Fruit fly (Drosophila melanogaster) whole organism, prepupa: Measurements from ENCODE around the gene plh.

ENCODE experiments used
- Blimp-1 ChIP-seq: fragments of 200-800 bp; sonication (Bioruptor generic); optimal IDR thresholded peaks from 3 replicates; lab custom pipeline; 2017; ENCODE audit warnings: missing biosample characterization, missing genetic modification characterization, mild to moderate bottlenecking, moderate library complexity, missing genetic modification reagents
- CG10631 ChIP-seq: fragments of 200-800 bp; sonication (Bioruptor generic); optimal IDR thresholded peaks from 2 replicates; lab custom pipeline; 2016; ENCODE audit warnings: missing biosample characterization, missing genetic modification characterization
- CG10669 ChIP-seq: fragments of 200-800 bp; sonication (Bioruptor generic); optimal IDR thresholded peaks from 3 replicates; lab custom pipeline; 2018; ENCODE audit warnings: missing biosample characterization, mild to moderate bottlenecking, missing genetic modification characterization, moderate library complexity
- CG11762 ChIP-seq: fragments of 200-800 bp; sonication (Bioruptor generic); optimal IDR thresholded peaks from 3 replicates; lab custom pipeline; 2016; ENCODE audit warnings: missing biosample characterization, missing genetic modification characterization; ENCODE audit not compliant: insufficient read depth
- CG11902 ChIP-seq: fragments of 200-800 bp; sonication (Bioruptor generic); optimal IDR thresholded peaks from 3 replicates; lab custom pipeline; 2016; ENCODE audit warnings: missing biosample characterization, missing genetic modification characterization
- CG1621 ChIP-seq: fragments of 200-800 bp; sonication (Bioruptor generic); optimal IDR thresholded peaks from 3 replicates; lab custom pipeline; 2018; ENCODE audit warnings: missing biosample characterization, mild to moderate bottlenecking, missing genetic modification characterization
- CG16779 ChIP-seq: fragments of 200-800 bp; sonication (Bioruptor generic); optimal IDR thresholded peaks from 3 replicates; lab custom pipeline; 2017; ENCODE audit warnings: missing biosample characterization, mild to moderate bottlenecking, missing genetic modification characterization
- CG3032 ChIP-seq: fragments of 200-800 bp; optimal IDR thresholded peaks from 2 replicates; lab custom pipeline; 2019; ENCODE audit warnings: missing biosample characterization, mild to moderate bottlenecking, missing genetic modification characterization, moderate library complexity
- CG31627 ChIP-seq: fragments of 200-800 bp; sonication (Bioruptor generic); optimal IDR thresholded peaks from 3 replicates; lab custom pipeline; 2016; ENCODE audit warnings: missing biosample characterization, missing genetic modification characterization
- CG32006 ChIP-seq: fragments of 200-800 bp; sonication (Bioruptor generic); optimal IDR thresholded peaks from 3 replicates; lab custom pipeline; 2017; ENCODE audit warnings: missing biosample characterization, mild to moderate bottlenecking, missing genetic modification characterization
- CG34406 ChIP-seq: fragments of 200-800 bp; sonication (Bioruptor generic); optimal IDR thresholded peaks from 3 replicates; lab custom pipeline; 2016; ENCODE audit warnings: missing biosample characterization, missing genetic modification characterization
- CG3919 ChIP-seq: fragments of 200-800 bp; sonication (Bioruptor generic); optimal IDR thresholded peaks from 3 replicates; lab custom pipeline; 2016; ENCODE audit warnings: missing biosample characterization, missing genetic modification characterization
- CG6276 ChIP-seq: fragments of 200-800 bp; sonication (Bioruptor generic); optimal IDR thresholded peaks from 2 replicates; lab custom pipeline; 2017; ENCODE audit warnings: missing biosample characterization, mild to moderate bottlenecking, missing genetic modification characterization
- CG6792 ChIP-seq: fragments of 200-800 bp; sonication (Bioruptor generic); optimal IDR thresholded peaks from 3 replicates; lab custom pipeline; 2016; ENCODE audit warnings: missing biosample characterization, missing genetic modification characterization
- CG6808 ChIP-seq: fragments of 200-800 bp; sonication (Bioruptor generic); optimal IDR thresholded peaks from 3 replicates; lab custom pipeline; 2017; ENCODE audit warnings: missing biosample characterization, missing genetic modification characterization, mild to moderate bottlenecking, moderate library complexity, missing genetic modification reagents
- CG6854 ChIP-seq: fragments of 200-800 bp; sonication (Bioruptor generic); optimal IDR thresholded peaks from 2 replicates; lab custom pipeline; 2017; ENCODE audit warnings: missing biosample characterization, mild to moderate bottlenecking, missing genetic modification characterization
- CG7368 ChIP-seq: fragments of 200-800 bp; sonication (Bioruptor generic); optimal IDR thresholded peaks from 3 replicates; lab custom pipeline; 2016; ENCODE audit warnings: missing biosample characterization, missing genetic modification characterization
- CG8319 ChIP-seq: fragments of 200-800 bp; sonication (Bioruptor generic); optimal IDR thresholded peaks from 3 replicates; lab custom pipeline; 2016; ENCODE audit warnings: missing biosample characterization, missing genetic modification characterization
- CG9139 ChIP-seq: fragments of 200-800 bp; sonication (Bioruptor generic); optimal IDR thresholded peaks from 3 replicates; lab custom pipeline; 2017; ENCODE audit warnings: missing biosample characterization, mild to moderate bottlenecking, missing genetic modification characterization
- Eip75B ChIP-seq: fragments of 200-800 bp; sonication (Bioruptor generic); optimal IDR thresholded peaks from 3 replicates; lab custom pipeline; 2016; ENCODE audit warnings: missing biosample characterization, missing genetic modification characterization
- Eip78C ChIP-seq: fragments of 200-800 bp; sonication (Bioruptor generic); peaks from one replicate; lab custom pipeline; 2016; ENCODE audit warnings: missing biosample characterization, missing genetic modification characterization
- Eip93F ChIP-seq: fragments of 200-800 bp; sonication (Bioruptor generic); optimal IDR thresholded peaks from 2 replicates; lab custom pipeline; 2016; ENCODE audit warnings: missing biosample characterization, mild to moderate bottlenecking, missing genetic modification characterization
- Ets21C ChIP-seq: fragments of 200-800 bp; sonication (Bioruptor generic); optimal IDR thresholded peaks from 3 replicates; lab custom pipeline; 2016; ENCODE audit warnings: missing biosample characterization, missing genetic modification characterization
- Ets96B ChIP-seq: fragments of 200-800 bp; optimal IDR thresholded peaks from 2 replicates; lab custom pipeline; 2019; ENCODE audit warnings: missing biosample characterization, mild to moderate bottlenecking, missing genetic modification characterization, moderate library complexity
- Gug ChIP-seq: fragments of 200-800 bp; sonication (Bioruptor generic); IDR thresholded peaks from 2 replicates; pipeline ENCODE4 v1.3.6; 2022; ENCODE audit warnings: missing biosample characterization, missing genetic modification characterization
- Hr39 ChIP-seq: fragments of 200-800 bp; sonication (Bioruptor generic); optimal IDR thresholded peaks from 2 replicates; lab custom pipeline; 2016; ENCODE audit warnings: missing biosample characterization, missing genetic modification characterization
- Met ChIP-seq: fragments of 200-800 bp; sonication (Bioruptor generic); optimal IDR thresholded peaks from 3 replicates; lab custom pipeline; 2016; ENCODE audit warnings: missing biosample characterization, missing genetic modification characterization
- OdsH ChIP-seq: fragments of 200-800 bp; sonication (Bioruptor generic); optimal IDR thresholded peaks from 3 replicates; lab custom pipeline; 2016; ENCODE audit warnings: missing biosample characterization, missing genetic modification characterization
- Smox ChIP-seq: fragments of 200-800 bp; sonication (Bioruptor generic); optimal IDR thresholded peaks from 3 replicates; lab custom pipeline; 2016; ENCODE audit warnings: missing biosample characterization, missing genetic modification characterization
- Sox102F ChIP-seq: fragments of 200-800 bp; sonication (Bioruptor generic); optimal IDR thresholded peaks from 2 replicates; lab custom pipeline; 2016; ENCODE audit warnings: missing biosample characterization, mild to moderate bottlenecking, missing genetic modification characterization
- Sox14 ChIP-seq: fragments of 200-800 bp; sonication (Bioruptor generic); optimal IDR thresholded peaks from 3 replicates; lab custom pipeline; 2016; ENCODE audit warnings: missing biosample characterization, missing genetic modification characterization
- Sox15 ChIP-seq: fragments of 200-800 bp; sonication (Bioruptor generic); optimal IDR thresholded peaks from 3 replicates; lab custom pipeline; 2016; ENCODE audit warnings: missing biosample characterization, missing genetic modification characterization
- achi ChIP-seq: fragments of 200-800 bp; sonication (Bioruptor generic); optimal IDR thresholded peaks from 3 replicates; lab custom pipeline; 2016; ENCODE audit warnings: missing biosample characterization, missing genetic modification characterization
- acj6 ChIP-seq: fragments of 200-800 bp; sonication (Bioruptor generic); optimal IDR thresholded peaks from 3 replicates; lab custom pipeline; 2016; ENCODE audit warnings: missing biosample characterization, missing genetic modification characterization
- cyc ChIP-seq: fragments of 200-800 bp; sonication (Bioruptor generic); optimal IDR thresholded peaks from 3 replicates; lab custom pipeline; 2016; ENCODE audit warnings: missing biosample characterization, missing genetic modification characterization
- dac ChIP-seq: fragments of 200-800 bp; sonication (Bioruptor generic); optimal IDR thresholded peaks from 2 replicates; lab custom pipeline; 2017; ENCODE audit warnings: missing biosample characterization, mild to moderate bottlenecking, missing genetic modification characterization
- dsx ChIP-seq: fragments of 200-800 bp; optimal IDR thresholded peaks from 3 replicates; lab custom pipeline; 2019; ENCODE audit warnings: missing biosample characterization, mild to moderate bottlenecking, missing genetic modification characterization, moderate library complexity; ENCODE audit not compliant: poor library complexity, severe bottlenecking
- eg ChIP-seq: fragments of 200-800 bp; sonication (Bioruptor generic); IDR thresholded peaks from 3 replicates; pipeline ENCODE4 v1.3.6; 2022; ENCODE audit warnings: missing biosample characterization, missing genetic modification characterization
- esn ChIP-seq: fragments of 200-800 bp; sonication (Bioruptor generic); optimal IDR thresholded peaks from 2 replicates; lab custom pipeline; 2016; ENCODE audit warnings: missing biosample characterization, mild to moderate bottlenecking, missing genetic modification characterization, moderate library complexity
- fd59A ChIP-seq: fragments of 200-800 bp; sonication (Bioruptor generic); optimal IDR thresholded peaks from 2 replicates; lab custom pipeline; 2017; ENCODE audit warnings: missing biosample characterization, mild to moderate bottlenecking, missing genetic modification characterization, missing genetic modification reagents
- fd85E ChIP-seq: fragments of 200-800 bp; sonication (Bioruptor generic); optimal IDR thresholded peaks from 3 replicates; lab custom pipeline; 2016; ENCODE audit warnings: missing biosample characterization, missing genetic modification characterization
- fkh ChIP-seq: fragments of 200-800 bp; sonication (Bioruptor generic); optimal IDR thresholded peaks from 3 replicates; lab custom pipeline; 2017; ENCODE audit warnings: missing biosample characterization, mild to moderate bottlenecking, missing genetic modification characterization, moderate library complexity
- net ChIP-seq: fragments of 200-800 bp; sonication (Bioruptor generic); optimal IDR thresholded peaks from 3 replicates; lab custom pipeline; 2016; ENCODE audit warnings: missing biosample characterization, missing genetic modification characterization
- pdm3 ChIP-seq: fragments of 200-800 bp; sonication (Bioruptor generic); optimal IDR thresholded peaks from 3 replicates; lab custom pipeline; 2016; ENCODE audit warnings: missing biosample characterization, missing genetic modification characterization
- salr ChIP-seq, 2 experiments: fragments of 200-800 bp; sonication (Bioruptor generic); optimal IDR thresholded peaks; 3 replicates each; lab custom pipeline; 2016 to 2018; ENCODE audit warnings: missing biosample characterization in 2 of 2, missing genetic modification characterization in 2 of 2, mild to moderate bottlenecking in 1 of 2
- ss ChIP-seq, 2 experiments: fragments of 200-800 bp; sonication (Bioruptor generic); optimal IDR thresholded peaks; 2 replicates in 1 of 2; 3 replicates in 1 of 2; lab custom pipeline; 2017 to 2018; ENCODE audit warnings: mild to moderate bottlenecking in 2 of 2, missing biosample characterization in 2 of 2, missing genetic modification characterization in 2 of 2, moderate library complexity in 1 of 2
- svp ChIP-seq: fragments of 200-800 bp; sonication (Bioruptor generic); peaks from one replicate; lab custom pipeline; 2016; ENCODE audit warnings: missing biosample characterization, missing genetic modification characterization
- topi ChIP-seq: fragments of 200-800 bp; sonication (Bioruptor generic); optimal IDR thresholded peaks from 3 replicates; lab custom pipeline; 2016; ENCODE audit warnings: missing biosample characterization, missing genetic modification characterization

Gene plh

DNA sequence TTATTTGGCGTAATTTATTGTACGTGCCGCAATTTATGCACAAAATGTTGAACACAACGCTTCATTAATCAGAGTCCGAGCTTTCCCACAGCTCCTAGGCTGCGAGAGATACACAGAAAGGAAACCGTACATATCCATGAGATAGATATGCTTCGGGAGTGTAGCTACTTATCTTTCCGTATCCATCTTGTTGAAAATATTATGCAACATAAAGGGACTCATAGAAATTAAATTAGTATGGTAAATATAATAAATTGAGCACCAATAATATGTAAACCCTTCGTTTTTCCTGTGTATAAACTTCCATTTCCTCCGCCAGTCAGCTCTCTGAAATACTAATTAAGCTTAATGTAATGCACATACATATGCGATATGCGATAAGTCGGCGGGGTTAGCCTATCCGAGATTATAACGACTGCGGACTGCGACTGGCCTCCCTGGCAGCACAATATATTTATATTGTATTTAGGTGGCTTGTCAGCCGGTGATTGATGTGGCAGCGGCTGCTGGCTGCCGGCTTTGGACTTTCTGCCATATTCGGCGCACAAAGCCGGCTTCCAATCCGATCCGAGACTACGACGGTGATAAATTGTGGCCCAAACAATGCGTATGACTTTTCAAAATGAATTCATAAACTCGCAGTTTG lies 20.0 kb upstream of the plh start (continued):
- TF ChIP-seq topi (GFP tag; lab: Kevin White, UChicago) (no peak), Eip75B (no peak)
- TF ChIP-seq, all 60 proteins: peak for 26

DNA sequence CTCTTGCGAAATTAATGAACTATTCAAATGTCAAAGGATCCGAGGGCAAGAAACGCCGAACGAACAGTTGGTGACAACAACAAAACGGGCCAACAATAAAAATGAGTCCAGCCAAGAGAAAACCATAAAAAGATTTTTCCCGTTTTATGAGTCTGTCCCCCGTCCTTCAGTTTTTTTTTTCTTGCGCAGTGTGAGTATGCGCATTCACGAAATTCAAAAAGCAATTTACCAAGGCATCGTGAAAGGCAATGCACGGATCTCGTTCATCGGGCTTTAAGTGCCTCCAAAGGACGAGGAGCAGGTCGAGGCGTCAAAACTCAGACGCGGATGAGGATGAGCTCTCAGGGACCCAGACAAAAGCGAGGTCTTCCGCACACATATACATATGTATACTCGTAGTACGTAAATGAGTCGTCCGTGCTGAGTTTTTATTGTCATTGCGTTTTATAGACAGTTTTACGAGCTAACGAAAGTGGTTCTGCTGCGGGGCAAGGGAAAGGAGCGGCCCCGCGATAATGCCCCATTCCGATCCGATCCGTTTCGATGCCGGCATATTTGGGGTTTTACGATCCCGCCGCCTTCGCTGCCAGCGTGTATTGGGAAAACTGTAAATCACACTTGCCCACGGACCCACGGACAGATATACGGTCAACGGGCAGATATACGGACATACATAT lies 17.4 kb upstream of the plh start:
- TF ChIP-seq CG9139: no peak
- TF ChIP-seq CG31627 (GFP tag; lab: Kevin White, UChicago): no peak
- TF ChIP-seq Ets21C: no peak
- TF ChIP-seq Gug (GFP tag; lab: Robert Waterston, UW): 0 out of 2 replicates have a peak, but pooled peaks have one; percentile 18
- no peak for TF ChIP-seq fd59A
- TF ChIP-seq acj6 (GFP tag; lab: Kevin White, UChicago): no peak
- no peak for TF ChIP-seq achi
- TF ChIP-seq eg (GFP tag; lab: Robert Waterston, UW): no peak
- TF ChIP-seq CG6808 (GFP tag; lab: Kevin White, UChicago): no peak
- no peak for TF ChIP-seq net (GFP tag; lab: Kevin White, UChicago)
- TF ChIP-seq CG16779 (tag; lab: Kevin White, UChicago): no peak
- TF ChIP-seq esn: no peak
- no peak for TF ChIP-seq CG34406
- TF ChIP-seq CG8319 (GFP tag; lab: Kevin White, UChicago): no peak
- TF ChIP-seq CG7368 (GFP tag; lab: Kevin White, UChicago): no peak
- no peak for TF ChIP-seq CG6792 (GFP tag; lab: Kevin White, UChicago)
- TF ChIP-seq Sox15: no peak
- TF ChIP-seq CG10631 (GFP tag; lab: Kevin White, UChicago): no peak
- TF ChIP-seq dsx (GFP tag; lab: Kevin White, UChicago): peak; percentile 53
- TF ChIP-seq fd85E (GFP tag; lab: Kevin White, UChicago): no peak
- TF ChIP-seq Eip78C (GFP tag; lab: Kevin White, UChicago): peak; percentile 10
- no peak for TF ChIP-seq Sox14 (GFP tag; lab: Kevin White, UChicago)
- no peak for TF ChIP-seq cyc (GFP tag; lab: Kevin White, UChicago)
- TF ChIP-seq salr (GFP tag; optimal IDR thresholded peaks at IDR 0.05; lab: Kevin White, UChicago): no peak
- TF ChIP-seq fkh (GFP tag; lab: Kevin White, UChicago): no peak
- TF ChIP-seq CG6276: peak; percentile 56
- TF ChIP-seq CG11902 (GFP tag; lab: Kevin White, UChicago): no peak
- TF ChIP-seq Eip75B: no peak
- peak; percentile 42 for TF ChIP-seq CG6854 (GFP tag; lab: Kevin White, UChicago)
- TF ChIP-seq CG10669 (GFP tag; lab: Kevin White, UChicago): no peak
- TF ChIP-seq CG3919: no peak
- TF ChIP-seq ss (GFP tag; optimal IDR thresholded peaks at IDR 0.05; lab: Kevin White, UChicago): peak in 1 of 2 experiments; percentile 30
- TF ChIP-seq CG3032 (tag; lab: Kevin White, UChicago): no peak
- no peak for TF ChIP-seq CG11762 (GFP tag; lab: Kevin White, UChicago)
- TF ChIP-seq Blimp-1 (GFP tag; lab: Kevin White, UChicago): peak; percentile 84
- no peak for TF ChIP-seq Smox (GFP tag; lab: Kevin White, UChicago)
- TF ChIP-seq CG1621 (tag; lab: Kevin White, UChicago): peak; percentile 83
- no peak for TF ChIP-seq CG32006 (GFP tag; lab: Kevin White, UChicago)
- TF ChIP-seq Hr39 (GFP tag; lab: Kevin White, UChicago): no peak
- no peak for TF ChIP-seq Ets96B (tag; lab: Kevin White, UChicago)
- TF ChIP-seq Eip93F (GFP tag; lab: Kevin White, UChicago): no peak
- peak; percentile 26 for TF ChIP-seq Met (GFP tag; lab: Kevin White, UChicago)
- no peak for TF ChIP-seq dac (GFP tag; lab: Kevin White, UChicago)
- no peak for TF ChIP-seq Sox102F (GFP tag; lab: Kevin White, UChicago)
- TF ChIP-seq pdm3 (GFP tag; lab: Kevin White, UChicago): no peak
- TF ChIP-seq svp (GFP tag; lab: Kevin White, UChicago): peak; percentile 32
- no peak for TF ChIP-seq OdsH (GFP tag; lab: Kevin White, UChicago)
